Fruit fly (Drosophila melanogaster): ENCODE data around the gene nSyb.

nSyb gene

DNA sequence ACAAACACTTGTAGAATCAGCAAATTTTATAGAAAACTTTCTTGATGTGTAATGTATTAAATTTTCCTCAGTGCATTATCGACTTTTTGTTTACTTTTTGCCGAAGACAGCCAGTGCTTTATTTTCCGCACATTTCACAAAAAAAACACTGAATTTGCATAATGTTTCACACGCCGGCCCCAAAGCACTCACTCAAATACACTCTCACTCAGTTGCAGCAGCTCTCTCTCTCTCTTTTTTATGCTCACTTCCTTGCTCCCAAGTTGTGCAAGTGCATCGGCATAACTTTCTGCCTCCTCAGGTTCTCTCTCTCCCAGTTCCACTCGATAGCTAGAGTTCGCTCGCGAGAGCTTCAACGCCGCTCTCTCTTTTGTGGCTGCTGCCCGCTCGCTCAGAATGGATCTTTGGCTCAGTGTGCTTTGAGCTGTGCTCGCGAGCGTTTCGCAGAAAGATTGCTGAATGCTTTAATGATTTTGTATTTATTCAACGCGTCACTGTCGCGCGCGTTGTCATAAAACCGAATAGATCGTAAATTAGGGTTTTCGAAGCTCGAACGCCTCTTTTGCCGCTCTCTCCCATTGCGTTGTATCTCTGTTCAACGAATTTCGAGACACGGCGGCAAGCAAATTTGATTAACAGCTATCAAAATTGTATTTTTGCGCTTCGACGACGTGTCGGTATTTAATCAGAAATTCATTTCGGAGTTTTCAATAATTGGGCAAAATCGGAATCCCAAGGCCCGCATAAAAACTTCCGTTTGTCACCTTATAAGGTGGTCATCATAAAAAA lies 51.1 kb downstream of the nSyb start (continued):
- TF ChIP-seq CG15336 (GFP tag; IDR thresholded peaks at IDR 0.05) (peak; percentile 70), CG6792 (GFP tag; optimal IDR thresholded peaks at IDR 0.05) (no peak), fd85E (GFP tag; optimal IDR thresholded peaks at IDR 0.05) (peak; percentile 65), CG6808 (GFP tag; optimal IDR thresholded peaks at IDR 0.05) (peak; percentile 64), Eip93F (GFP tag; optimal IDR thresholded peaks at IDR 0.05) (no peak), Eip78C (GFP tag) (peak; percentile 74), Smox (GFP tag; optimal IDR thresholded peaks at IDR 0.05) (no peak), eg (GFP tag; IDR thresholded peaks at IDR 0.05) (peak; percentile 87), vri (GFP tag; optimal IDR thresholded peaks at IDR 0.05) (peak; percentile 78), CG11762 (GFP tag; optimal IDR thresholded peaks at IDR 0.05; ENCODE audit: insufficient read depth) (peak; percentile 48), CG6276 (GFP tag; optimal IDR thresholded peaks at IDR 0.05) (peak; percentile 90), CG32006 (GFP tag; optimal IDR thresholded peaks at IDR 0.05) (no peak), CG9139 (GFP tag; optimal IDR thresholded peaks at IDR 0.05) (peak; percentile 66), CG31627 (GFP tag; optimal IDR thresholded peaks at IDR 0.05) (no peak), CG8119 (GFP tag; IDR thresholded peaks at IDR 0.05) (peak; percentile 80), achi (GFP tag; optimal IDR thresholded peaks at IDR 0.05) (no peak), Sox102F (GFP tag; optimal IDR thresholded peaks at IDR 0.05) (peak; percentile 52), svp (GFP tag) (peak; percentile 88), salr (GFP tag; optimal IDR thresholded peaks at IDR 0.05) (no peak), Ets21C (GFP tag; optimal IDR thresholded peaks at IDR 0.05) (no peak), Gug (GFP tag; IDR thresholded peaks at IDR 0.05) (peak; percentile 38; the same call in 1 of the 2 replicates), Blimp-1 (GFP tag; optimal IDR thresholded peaks at IDR 0.05) (no peak)

DNA sequence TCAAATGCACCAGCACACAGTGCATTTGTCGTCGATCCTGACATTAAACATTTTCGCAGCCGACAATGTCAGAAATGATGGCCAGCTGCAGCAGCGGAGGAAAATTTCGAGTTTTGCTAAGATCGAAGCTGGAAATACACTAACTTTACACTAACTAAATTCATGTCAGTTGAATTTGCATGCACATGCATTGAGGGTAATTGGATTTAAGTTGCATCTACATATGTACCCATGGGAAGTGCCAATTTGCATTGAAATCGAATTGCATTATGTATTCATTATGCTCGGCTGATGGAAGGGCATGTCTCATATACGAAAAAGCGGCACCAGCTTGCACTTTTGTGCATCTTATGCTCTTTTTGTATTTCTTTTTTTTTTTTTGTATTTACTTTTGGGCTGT lies 52.8 kb downstream of the nSyb start:
- TF ChIP-seq spab (GFP tag; optimal IDR thresholded peaks at IDR 0.05), result peak; percentile 76
- TF ChIP-seq salr (GFP tag; optimal IDR thresholded peaks at IDR 0.05), result peak; percentile 4 to 73
- TF ChIP-seq cyc (GFP tag; optimal IDR thresholded peaks at IDR 0.05), result peak; percentile 93
- peak; percentile 97 for TF ChIP-seq Eip78C (GFP tag)
- TF ChIP-seq CG3919 (GFP tag; optimal IDR thresholded peaks at IDR 0.05), result peak; percentile 93
- TF ChIP-seq CG8119 (GFP tag; IDR thresholded peaks at IDR 0.05), result peak; percentile 91
- peak; percentile 77 for TF ChIP-seq CG8319 (GFP tag; optimal IDR thresholded peaks at IDR 0.05)
- peak; percentile 94 for TF ChIP-seq CG11294 (GFP tag; IDR thresholded peaks at IDR 0.05)
- TF ChIP-seq fkh (GFP tag; optimal IDR thresholded peaks at IDR 0.05), result no peak
- peak; percentile 60 for TF ChIP-seq CG4318 (GFP tag; optimal IDR thresholded peaks at IDR 0.05)
- peak; percentile 80 for TF ChIP-seq Ets96B (tag; optimal IDR thresholded peaks at IDR 0.05)
- TF ChIP-seq CG6808 (GFP tag; optimal IDR thresholded peaks at IDR 0.05), result peak; percentile 79
- TF ChIP-seq Sox15 (GFP tag; optimal IDR thresholded peaks at IDR 0.05), result peak; percentile 51
- peak; percentile 80 for TF ChIP-seq CG6854 (GFP tag; optimal IDR thresholded peaks at IDR 0.05)
- TF ChIP-seq Gug (GFP tag; IDR thresholded peaks at IDR 0.05), result peak; percentile 96
- peak; percentile 96 for TF ChIP-seq CG6163 (GFP tag; IDR thresholded peaks at IDR 0.05)
- TF ChIP-seq achi (GFP tag; optimal IDR thresholded peaks at IDR 0.05), result peak; percentile 87
- TF ChIP-seq Sox102F (GFP tag; optimal IDR thresholded peaks at IDR 0.05), result peak; percentile 78
- TF ChIP-seq OdsH (GFP tag; optimal IDR thresholded peaks at IDR 0.05), result peak; percentile 78
- TF ChIP-seq CG3032 (tag; optimal IDR thresholded peaks at IDR 0.05), result peak; percentile 76
- peak; percentile 82 for TF ChIP-seq Hr39 (GFP tag; optimal IDR thresholded peaks at IDR 0.05)
- peak; percentile 77 for TF ChIP-seq CG6792 (GFP tag; optimal IDR thresholded peaks at IDR 0.05)
- TF ChIP-seq CG8632 (GFP tag; optimal IDR thresholded peaks at IDR 0.05), result peak; percentile 46
- TF ChIP-seq topi (GFP tag; optimal IDR thresholded peaks at IDR 0.05), result peak; percentile 87
- peak; percentile 89 for TF ChIP-seq CG6276 (GFP tag; optimal IDR thresholded peaks at IDR 0.05)
- TF ChIP-seq Ets21C (GFP tag; optimal IDR thresholded peaks at IDR 0.05), result peak; percentile 63
- TF ChIP-seq CG34406 (GFP tag; optimal IDR thresholded peaks at IDR 0.05), result peak; percentile 67
- TF ChIP-seq pdm3 (GFP tag; optimal IDR thresholded peaks at IDR 0.05), result peak; percentile 81
- peak; percentile 94 for TF ChIP-seq svp (GFP tag)
- peak; percentile 27 for TF ChIP-seq vri (GFP tag; optimal IDR thresholded peaks at IDR 0.05)
- no peak for TF ChIP-seq Hr38 (GFP tag; optimal IDR thresholded peaks at IDR 0.05)
- TF ChIP-seq Eip75B (GFP tag; optimal IDR thresholded peaks at IDR 0.05), result peak; percentile 68
- TF ChIP-seq CG1621 (tag; optimal IDR thresholded peaks at IDR 0.05), result peak; percentile 50
- TF ChIP-seq CG32006 (GFP tag; optimal IDR thresholded peaks at IDR 0.05), result peak; percentile 80
- peak; percentile 76 for TF ChIP-seq dsx (GFP tag; optimal IDR thresholded peaks at IDR 0.05; ENCODE audit: poor library complexity, severe bottlenecking)
- peak; percentile 82 for TF ChIP-seq fd85E (GFP tag; optimal IDR thresholded peaks at IDR 0.05)
- peak; percentile 46 to 67 for TF ChIP-seq ss (GFP tag; optimal IDR thresholded peaks at IDR 0.05)
- peak; percentile 82 for TF ChIP-seq Hr4 (GFP tag; optimal IDR thresholded peaks at IDR 0.05)
- peak; percentile 57 for TF ChIP-seq Met (GFP tag; optimal IDR thresholded peaks at IDR 0.05)

Measured in whole organism, prepupa.